Worm (Caenorhabditis elegans): ENCODE results near the gene srg-69.

srg-69 gene

ce11 chrII:5336660-5337494 is 18.6 kb upstream of the srg-69 start (continued):
- TF ChIP-seq F26F4.8 (GFP tag; conservative IDR thresholded peaks at IDR 0.05) (no peak), F44E2.7 (GFP tag; IDR thresholded peaks at IDR 0.05) (no peak), gei-8 (GFP tag; optimal IDR thresholded peaks at IDR 0.05) (no peak), nhr-11 (tag; optimal IDR thresholded peaks at IDR 0.05) (peak; percentile 80), cey-2 (tag; optimal IDR thresholded peaks at IDR 0.05; ENCODE audit: borderline replicate concordance, insufficient read depth) (no peak), dpl-1 (GFP tag; optimal IDR thresholded peaks at IDR 0.05) (peak; percentile 45), rbr-2 (tag; optimal IDR thresholded peaks at IDR 0.05) (peak; percentile 84), tra-1 (GFP tag; IDR thresholded peaks at IDR 0.05) (peak; percentile 67; the same call in 1 of the 2 replicates), madf-9 (GFP tag; conservative IDR thresholded peaks at IDR 0.05) (no peak), arid-1 (GFP tag; conservative IDR thresholded peaks at IDR 0.05) (peak; percentile 63), dmd-8 (GFP tag; IDR thresholded peaks at IDR 0.05) (no peak), lim-7 (GFP tag; IDR thresholded peaks at IDR 0.05) (no peak), nhr-48 (tag; optimal IDR thresholded peaks at IDR 0.05) (peak; percentile 36), zfp-2 (tag; optimal IDR thresholded peaks at IDR 0.05) (no peak), lin-38 (GFP tag; IDR thresholded peaks at IDR 0.05) (peak; percentile 43; the same call in 1 of the 2 replicates), saeg-2 (GFP tag; IDR thresholded peaks at IDR 0.05) (no peak), madf-5 (GFP tag; IDR thresholded peaks at IDR 0.05) (0 out of 4 replicates have a peak, but pooled peaks of 1 of the 2 experiments have one; percentile 31), lin-29 (GFP tag; IDR thresholded peaks at IDR 0.05) (no peak), pqm-1 (tag; optimal IDR thresholded peaks at IDR 0.05) (peak; percentile 38), hlh-11 (tag; optimal IDR thresholded peaks at IDR 0.05) (peak; percentile 87)

ce11 chrII:5337495-5337840 is 18.0 kb upstream of the srg-69 start:
- no peak for TF ChIP-seq unc-39 (tag; optimal IDR thresholded peaks at IDR 0.05)
- TF ChIP-seq tra-1 (GFP tag; IDR thresholded peaks at IDR 0.05) = no peak
- no peak for TF ChIP-seq pha-4 (GFP tag; IDR thresholded peaks at IDR 0.05)
- TF ChIP-seq pha-4 (tag; optimal IDR thresholded peaks at IDR 0.05) = no peak
- TF ChIP-seq daf-19 (GFP tag; conservative IDR thresholded peaks at IDR 0.05) = no peak
- no peak for TF ChIP-seq madf-5 (GFP tag; IDR thresholded peaks at IDR 0.05)
- no peak for TF ChIP-seq zfp-3 (GFP tag; conservative IDR thresholded peaks at IDR 0.05)
- peak; percentile 13 for TF ChIP-seq nhr-28 (tag; optimal IDR thresholded peaks at IDR 0.05)
- no peak for TF ChIP-seq hif-1 (tag; optimal IDR thresholded peaks at IDR 0.05)
- TF ChIP-seq F10B5.3 (tag; optimal IDR thresholded peaks at IDR 0.05) = no peak
- no peak for TF ChIP-seq zag-1 (tag; optimal IDR thresholded peaks at IDR 0.05)
- TF ChIP-seq skn-1 (tag; optimal IDR thresholded peaks at IDR 0.05) = no peak
- no peak for TF ChIP-seq zip-2 (tag; optimal IDR thresholded peaks at IDR 0.05)
- TF ChIP-seq Y75B8A.6 (GFP tag; IDR thresholded peaks at IDR 0.05) = no peak
- TF ChIP-seq lim-7 (GFP tag; IDR thresholded peaks at IDR 0.05) = no peak
- no peak for TF ChIP-seq ztf-7 (tag; optimal IDR thresholded peaks at IDR 0.05)
- no peak for TF ChIP-seq D1046.2 (GFP tag; IDR thresholded peaks at IDR 0.05)
- TF ChIP-seq ceh-82 (tag; optimal IDR thresholded peaks at IDR 0.05) = no peak
- no peak for TF ChIP-seq T20F7.1 (GFP tag; optimal IDR thresholded peaks at IDR 0.05)
- no peak for TF ChIP-seq nhr-102 (tag; optimal IDR thresholded peaks at IDR 0.05)
- TF ChIP-seq dmd-8 (GFP tag; IDR thresholded peaks at IDR 0.05) = no peak
- TF ChIP-seq R02D3.7 (tag; optimal IDR thresholded peaks at IDR 0.05) = no peak
- no peak for TF ChIP-seq snpc-4 (tag; optimal IDR thresholded peaks at IDR 0.05)
- no peak for TF ChIP-seq lin-38 (GFP tag; IDR thresholded peaks at IDR 0.05)
- TF ChIP-seq mep-1 (tag; optimal IDR thresholded peaks at IDR 0.05) = peak; percentile 19
- no peak for TF ChIP-seq mdt-29 (GFP tag; IDR thresholded peaks at IDR 0.05)
- TF ChIP-seq daf-16 (GFP tag; optimal IDR thresholded peaks at IDR 0.05) = no peak
- TF ChIP-seq daf-16 (tag; optimal IDR thresholded peaks at IDR 0.05) = peak; percentile 15
- TF ChIP-seq ceh-62 (tag; optimal IDR thresholded peaks at IDR 0.05) = no peak
- peak in 1 of 2 experiments; percentile 50 for TF ChIP-seq unc-62 (GFP tag; optimal IDR thresholded peaks at IDR 0.05 in 1 of 2)
- no peak for TF ChIP-seq unc-62 (tag; optimal IDR thresholded peaks at IDR 0.05)
- no peak for TF ChIP-seq nhr-237 (tag; optimal IDR thresholded peaks at IDR 0.05)
